Worm (Caenorhabditis elegans) whole organism, L2 larva: Measurements from ENCODE around the gene npr-21.

ENCODE experiments used
- C34F6.9 ChIP-seq: fragments of 150-350 bp; optimal IDR thresholded peaks from 2 replicates; lab custom pipeline; 2014; ENCODE audit warnings: missing biosample characterization, missing genetic modification characterization
- F13H6.1 ChIP-seq: sonication (generic microtip); optimal IDR thresholded peaks from 2 replicates; lab custom pipeline; 2016; ENCODE audit warnings: missing genetic modification characterization, missing compliant biosample characterization
- R02D3.7 ChIP-seq: fragments of 150-350 bp; optimal IDR thresholded peaks from 2 replicates; lab custom pipeline; 2014; ENCODE audit warnings: missing biosample characterization, missing genetic modification characterization
- Y55F3AM.14 ChIP-seq: fragments of 200-800 bp; sonication (Bioruptor generic); optimal IDR thresholded peaks from 2 replicates; lab custom pipeline; 2018; ENCODE audit warnings: mild to moderate bottlenecking, missing genetic modification characterization, missing compliant biosample characterization
- ZK546.5 ChIP-seq: sonication (generic microtip); optimal IDR thresholded peaks from 2 replicates; lab custom pipeline; 2017; ENCODE audit warnings: missing biosample characterization, missing genetic modification characterization
- alr-1 ChIP-seq: fragments of 150-350 bp; optimal IDR thresholded peaks from 2 replicates; lab custom pipeline; 2014; ENCODE audit warnings: missing biosample characterization, missing genetic modification characterization
- aly-2 ChIP-seq: fragments of 150-350 bp; optimal IDR thresholded peaks from 2 replicates; lab custom pipeline; 2014; ENCODE audit warnings: missing biosample characterization, missing genetic modification characterization
- ama-1 ChIP-seq: fragments of 150-350 bp; optimal IDR thresholded peaks from 2 replicates; lab custom pipeline; 2018; ENCODE audit warnings: inconsistent platforms
- blmp-1 ChIP-seq: sonication (generic microtip); optimal IDR thresholded peaks from 2 replicates; lab custom pipeline; 2017; ENCODE audit warnings: missing genetic modification characterization, mild to moderate bottlenecking, missing compliant biosample characterization, antibody characterized with exemption, moderate library complexity; ENCODE audit not compliant: insufficient read depth
- ceh-16 ChIP-seq: fragments of 150-350 bp; optimal IDR thresholded peaks from 2 replicates; lab custom pipeline; 2014; ENCODE audit warnings: missing biosample characterization, missing genetic modification characterization
- ceh-82 ChIP-seq: fragments of 150-350 bp; optimal IDR thresholded peaks from 2 replicates; lab custom pipeline; 2014; ENCODE audit warnings: missing biosample characterization, missing genetic modification characterization
- crh-2 ChIP-seq: sonication (generic microtip); optimal IDR thresholded peaks from 2 replicates; lab custom pipeline; 2017; ENCODE audit warnings: missing biosample characterization, missing genetic modification characterization
- dmd-4 ChIP-seq: sonication (generic microtip); optimal IDR thresholded peaks from 2 replicates; lab custom pipeline; 2017; ENCODE audit warnings: missing biosample characterization, missing genetic modification characterization
- egl-27 ChIP-seq: sonication (generic microtip); optimal IDR thresholded peaks from 3 replicates; lab custom pipeline; 2017; ENCODE audit warnings: missing biosample characterization, missing genetic modification reagents, missing genetic modification characterization
- elt-1 ChIP-seq: fragments of 150-350 bp; optimal IDR thresholded peaks from 2 replicates; lab custom pipeline; 2014; ENCODE audit warnings: missing biosample characterization, missing genetic modification characterization
- elt-3 ChIP-seq: sonication (generic microtip); optimal IDR thresholded peaks from 2 replicates; lab custom pipeline; 2017; ENCODE audit warnings: missing biosample characterization, missing genetic modification characterization
- fos-1 ChIP-seq: fragments of 150-350 bp; optimal IDR thresholded peaks from 2 replicates; lab custom pipeline; 2014; ENCODE audit warnings: missing biosample characterization, missing genetic modification characterization
- gmeb-1 ChIP-seq: fragments of 150-350 bp; optimal IDR thresholded peaks from 2 replicates; lab custom pipeline; 2014; ENCODE audit warnings: missing biosample characterization, missing genetic modification characterization
- lin-11 ChIP-seq: fragments of 150-350 bp; sonication (generic microtip); optimal IDR thresholded peaks from 2 replicates; lab custom pipeline; 2014; ENCODE audit warnings: missing biosample characterization, missing genetic modification characterization, inconsistent platforms, mixed read lengths
- lin-13 ChIP-seq: fragments of 150-350 bp; optimal IDR thresholded peaks from 2 replicates; lab custom pipeline; 2014; ENCODE audit warnings: missing biosample characterization, missing genetic modification reagents, missing genetic modification characterization
- lin-39 ChIP-seq: fragments of 150-350 bp; optimal IDR thresholded peaks from 2 replicates; lab custom pipeline; 2014; ENCODE audit warnings: missing biosample characterization, missing genetic modification reagents, missing genetic modification characterization
- lsy-2 ChIP-seq, 2 experiments: fragments of 150-350 bp in 1 of 2; sonication (generic microtip) in 1 of 2; optimal IDR thresholded peaks; 2 replicates each; lab custom pipeline; 2014 to 2017; ENCODE audit warnings: missing biosample characterization in 2 of 2, missing genetic modification characterization in 2 of 2
- mab-5 ChIP-seq: fragments of 150-350 bp; optimal IDR thresholded peaks from 2 replicates; lab custom pipeline; 2014; ENCODE audit warnings: missing biosample characterization, missing genetic modification characterization
- mbf-1 ChIP-seq: sonication (generic microtip); optimal IDR thresholded peaks from 2 replicates; lab custom pipeline; 2017; ENCODE audit warnings: missing biosample characterization, missing genetic modification characterization
- mdl-1 ChIP-seq, 2 experiments: fragments of 150-350 bp in 1 of 2; sonication (generic microtip) in 1 of 2; optimal IDR thresholded peaks; 2 replicates each; lab custom pipeline; 2017; ENCODE audit warnings: missing biosample characterization in 2 of 2, missing genetic modification characterization in 2 of 2
- nhr-10 ChIP-seq: sonication (generic microtip); optimal IDR thresholded peaks from 2 replicates; lab custom pipeline; 2017; ENCODE audit warnings: missing biosample characterization, missing genetic modification characterization
- nhr-11 ChIP-seq: fragments of 150-350 bp; optimal IDR thresholded peaks from 2 replicates; lab custom pipeline; 2014; ENCODE audit warnings: missing biosample characterization, missing genetic modification characterization
- nhr-12 ChIP-seq: fragments of 150-350 bp; optimal IDR thresholded peaks from 2 replicates; lab custom pipeline; 2014; ENCODE audit warnings: missing biosample characterization, missing genetic modification characterization
- nhr-129 ChIP-seq: fragments of 150-350 bp; optimal IDR thresholded peaks from 2 replicates; lab custom pipeline; 2014; ENCODE audit warnings: missing biosample characterization, missing genetic modification characterization
- nhr-21 ChIP-seq: fragments of 150-350 bp; optimal IDR thresholded peaks from 2 replicates; lab custom pipeline; 2014; ENCODE audit warnings: missing biosample characterization, missing genetic modification characterization
- nhr-23 ChIP-seq: fragments of 150-350 bp; optimal IDR thresholded peaks from 2 replicates; lab custom pipeline; 2014; ENCODE audit warnings: missing biosample characterization, missing genetic modification reagents, missing genetic modification characterization
- nhr-237 ChIP-seq: fragments of 150-350 bp; optimal IDR thresholded peaks from 2 replicates; lab custom pipeline; 2014; ENCODE audit warnings: missing biosample characterization, missing genetic modification characterization
- nhr-25 ChIP-seq: fragments of 150-350 bp; sonication (generic microtip); optimal IDR thresholded peaks from 3 replicates; lab custom pipeline; 2014; ENCODE audit warnings: missing biosample characterization, missing genetic modification characterization
- nhr-6 ChIP-seq: fragments of 150-350 bp; optimal IDR thresholded peaks from 2 replicates; lab custom pipeline; 2014; ENCODE audit warnings: missing biosample characterization, missing genetic modification characterization
- nhr-77 ChIP-seq: fragments of 150-350 bp; optimal IDR thresholded peaks from 2 replicates; lab custom pipeline; 2014; ENCODE audit warnings: missing biosample characterization, missing genetic modification characterization
- peb-1 ChIP-seq: fragments of 150-350 bp; optimal IDR thresholded peaks from 2 replicates; lab custom pipeline; 2014; ENCODE audit warnings: missing biosample characterization, missing genetic modification characterization
- sem-4 ChIP-seq: fragments of 150-350 bp; optimal IDR thresholded peaks from 2 replicates; lab custom pipeline; 2014; ENCODE audit warnings: missing biosample characterization, missing genetic modification reagents, missing genetic modification characterization
- skn-1 ChIP-seq: sonication (generic microtip); optimal IDR thresholded peaks from 2 replicates; lab custom pipeline; 2017; ENCODE audit warnings: missing biosample characterization, missing genetic modification characterization
- sma-3 ChIP-seq: sonication (generic microtip); optimal IDR thresholded peaks from 2 replicates; lab custom pipeline; 2016; ENCODE audit warnings: missing genetic modification reagents, missing genetic modification characterization, missing compliant biosample characterization
- sma-9 ChIP-seq, 2 experiments: fragments of 150-350 bp in 1 of 2; sonication (generic microtip) in 1 of 2; optimal IDR thresholded peaks; 2 replicates each; lab custom pipeline; 2014 to 2016; ENCODE audit warnings: missing genetic modification characterization in 2 of 2, mild to moderate bottlenecking in 1 of 2, missing biosample characterization in 1 of 2, missing compliant biosample characterization in 1 of 2, missing genetic modification reagents in 1 of 2, moderate library complexity in 1 of 2
- snpc-4 ChIP-seq: fragments of 150-350 bp; optimal IDR thresholded peaks from 2 replicates; lab custom pipeline; 2014; ENCODE audit warnings: missing biosample characterization, missing genetic modification characterization
- unc-39 ChIP-seq: fragments of 150-350 bp; optimal IDR thresholded peaks from 2 replicates; lab custom pipeline; 2014; ENCODE audit warnings: missing biosample characterization, missing genetic modification characterization
- unc-55 ChIP-seq: fragments of 150-350 bp; sonication (generic microtip); optimal IDR thresholded peaks from 3 replicates; lab custom pipeline; 2014; ENCODE audit warnings: missing biosample characterization, missing genetic modification reagents, missing genetic modification characterization
- unc-62 ChIP-seq: fragments of 150-350 bp; optimal IDR thresholded peaks from 2 replicates; lab custom pipeline; 2014; ENCODE audit warnings: missing biosample characterization, missing genetic modification reagents, missing genetic modification characterization
- zag-1 ChIP-seq: fragments of 150-350 bp; optimal IDR thresholded peaks from 2 replicates; lab custom pipeline; 2014; ENCODE audit warnings: missing biosample characterization, missing genetic modification characterization
- ztf-1 ChIP-seq: fragments of 200-800 bp; sonication (Bioruptor generic); conservative IDR thresholded peaks from 2 replicates; pipeline ENCODE4 v1.3.6; 2022; ENCODE audit warnings: missing genetic modification characterization, missing compliant biosample characterization
- ztf-11 ChIP-seq: sonication (generic microtip); optimal IDR thresholded peaks from 2 replicates; lab custom pipeline; 2017; ENCODE audit warnings: missing biosample characterization, missing genetic modification characterization
- ztf-4 ChIP-seq: fragments of 150-350 bp; optimal IDR thresholded peaks from 2 replicates; lab custom pipeline; 2014; ENCODE audit warnings: missing biosample characterization, missing genetic modification characterization

npr-21 gene

ce11 chrX:17184363-17184762 is 26.6 kb upstream of the npr-21 start:
- no peak for TF ChIP-seq alr-1
- no peak for TF ChIP-seq ama-1 (lab: Kevin White, UChicago)
- no peak for TF ChIP-seq ceh-16
- no peak for TF ChIP-seq nhr-12
- TF ChIP-seq ztf-11: no peak
- peak; percentile 40 to 57 for TF ChIP-seq lsy-2 (tag; optimal IDR thresholded peaks at IDR 0.05; lab: Kevin White, UChicago)
- TF ChIP-seq aly-2: no peak
- TF ChIP-seq fos-1 (tag; lab: Kevin White, UChicago): peak; percentile 69
- TF ChIP-seq lin-13: peak; percentile 53
- peak; percentile 28 for TF ChIP-seq ceh-82
- no peak for TF ChIP-seq nhr-23 (tag; lab: Kevin White, UChicago)
- peak; percentile 79 for TF ChIP-seq crh-2 (tag; lab: Kevin White, UChicago)
- no peak for TF ChIP-seq elt-1 (tag; lab: Kevin White, UChicago)
- peak; percentile 80 for TF ChIP-seq C34F6.9 (tag; lab: Kevin White, UChicago)
- TF ChIP-seq ztf-1 (GFP tag; lab: Robert Waterston, UW): no peak
- TF ChIP-seq egl-27 (tag; lab: Kevin White, UChicago): peak; percentile 59
- TF ChIP-seq nhr-6 (tag; lab: Kevin White, UChicago): no peak
- no peak for TF ChIP-seq skn-1
- peak; percentile 31 for TF ChIP-seq gmeb-1 (tag; lab: Kevin White, UChicago)
- no peak for TF ChIP-seq nhr-11 (tag; lab: Kevin White, UChicago)
- peak; percentile 73 for TF ChIP-seq sma-9 (GFP tag; optimal IDR thresholded peaks at IDR 0.05; lab: Kevin White, UChicago)
- TF ChIP-seq sma-9 (tag; optimal IDR thresholded peaks at IDR 0.05; lab: Kevin White, UChicago): no peak
- peak; percentile 89 for TF ChIP-seq F13H6.1
- no peak for TF ChIP-seq nhr-237 (tag; lab: Kevin White, UChicago)
- no peak for TF ChIP-seq elt-3 (tag; lab: Kevin White, UChicago)
- no peak for TF ChIP-seq mbf-1 (tag; lab: Kevin White, UChicago)
- peak; percentile 65 for TF ChIP-seq zag-1 (tag; lab: Kevin White, UChicago)
- TF ChIP-seq nhr-10 (tag; lab: Kevin White, UChicago): no peak
- peak; percentile 44 for TF ChIP-seq snpc-4 (tag; lab: Kevin White, UChicago)
- no peak for TF ChIP-seq nhr-77 (tag; lab: Kevin White, UChicago)
- TF ChIP-seq nhr-21 (tag; lab: Kevin White, UChicago): peak; percentile 37
- TF ChIP-seq ZK546.5 (tag; lab: Kevin White, UChicago): no peak
- peak; percentile 74 for TF ChIP-seq unc-55 (GFP tag; lab: Kevin White, UChicago)
- no peak for TF ChIP-seq peb-1 (tag; lab: Kevin White, UChicago)
- no peak for TF ChIP-seq sma-3 (GFP tag; lab: Kevin White, UChicago)
- TF ChIP-seq lin-39 (tag; lab: Kevin White, UChicago): no peak
- peak; percentile 34 for TF ChIP-seq lin-11 (tag; lab: Kevin White, UChicago)
- TF ChIP-seq blmp-1: peak; percentile 79
- TF ChIP-seq sem-4 (tag; lab: Kevin White, UChicago): peak; percentile 35
- TF ChIP-seq unc-62 (GFP tag; lab: Kevin White, UChicago): no peak
- TF ChIP-seq nhr-25: peak; percentile 66
- peak; percentile 91 to 94 for TF ChIP-seq mdl-1 (tag; optimal IDR thresholded peaks at IDR 0.05; lab: Kevin White, UChicago)
- TF ChIP-seq dmd-4 (tag; lab: Kevin White, UChicago): no peak
- no peak for TF ChIP-seq mab-5 (tag; lab: Kevin White, UChicago)
- no peak for TF ChIP-seq unc-39
- peak; percentile 90 for TF ChIP-seq nhr-129 (tag; lab: Kevin White, UChicago)
- no peak for TF ChIP-seq Y55F3AM.14
- no peak for TF ChIP-seq R02D3.7
- no peak for TF ChIP-seq ztf-4 (tag; lab: Kevin White, UChicago)
- TF ChIP-seq, all 48 proteins: peak for 20
